Fruit fly (Drosophila melanogaster) whole organism, wandering third instar larva: ENCODE data around the gene Cpr76Ba.

ENCODE experiments used
- Abd-B ChIP-seq: fragments of >200 bp; optimal IDR thresholded peaks from 2 replicates; lab custom pipeline; 2017; ENCODE audit warnings: missing biosample characterization, missing genetic modification characterization
- CG32264 ChIP-seq: fragments of 200-800 bp; sonication (Bioruptor generic); optimal IDR thresholded peaks from 2 replicates; lab custom pipeline; 2016; ENCODE audit warnings: missing biosample characterization, missing genetic modification characterization
- CG9705 ChIP-seq: fragments of 200-800 bp; sonication (Bioruptor generic); optimal IDR thresholded peaks from 2 replicates; lab custom pipeline; 2018; ENCODE audit warnings: missing biosample characterization, mild to moderate bottlenecking, missing genetic modification characterization
- CrebA ChIP-seq: fragments of 200-800 bp; sonication (Bioruptor generic); optimal IDR thresholded peaks from 2 replicates; lab custom pipeline; 2016; ENCODE audit warnings: missing biosample characterization, mild to moderate bottlenecking, missing genetic modification characterization, borderline replicate concordance
- Dfd ChIP-seq: fragments of >200 bp; optimal IDR thresholded peaks from 2 replicates; lab custom pipeline; 2017; ENCODE audit warnings: missing biosample characterization, missing genetic modification characterization
- Dif ChIP-seq: fragments of 200-275, 200-300 bp; sonication (Bioruptor generic); optimal IDR thresholded peaks from 2 replicates; lab custom pipeline; 2018; ENCODE audit warnings: missing biosample characterization, missing genetic modification characterization; ENCODE audit not compliant: partially characterized antibody
- GATAd ChIP-seq: sonication (Bioruptor generic); optimal IDR thresholded peaks from 2 replicates; lab custom pipeline; 2016; ENCODE audit warnings: missing biosample characterization, missing genetic modification characterization
- HLH106 ChIP-seq: fragments of 200-800 bp; optimal IDR thresholded peaks from 3 replicates; lab custom pipeline; 2019; ENCODE audit warnings: missing biosample characterization, mild to moderate bottlenecking, missing genetic modification characterization, moderate library complexity
- Hnf4 ChIP-seq: fragments of 200-800 bp; sonication (Bioruptor generic); optimal IDR thresholded peaks from 2 replicates; lab custom pipeline; 2016; ENCODE audit warnings: missing biosample characterization, mild to moderate bottlenecking, missing genetic modification characterization
- Hr83 ChIP-seq: fragments of 200-300 bp; sonication (Bioruptor generic); optimal IDR thresholded peaks from 2 replicates; lab custom pipeline; 2016; ENCODE audit warnings: missing biosample characterization, mild to moderate bottlenecking, missing genetic modification characterization, moderate library complexity; ENCODE audit not compliant: poor library complexity, severe bottlenecking
- Jra ChIP-seq: sonication (Bioruptor generic); optimal IDR thresholded peaks from 2 replicates; lab custom pipeline; 2016; ENCODE audit warnings: missing biosample characterization, missing genetic modification characterization
- Mio ChIP-seq: sonication (Bioruptor generic); optimal IDR thresholded peaks from 2 replicates; lab custom pipeline; 2016; ENCODE audit warnings: missing biosample characterization, missing genetic modification characterization
- Myc ChIP-seq: fragments of >200 bp; optimal IDR thresholded peaks from 2 replicates; lab custom pipeline; 2017
- N ChIP-seq: fragments of >200 bp; optimal IDR thresholded peaks from 2 replicates; lab custom pipeline; 2018; ENCODE audit warnings: missing biosample characterization, missing external identifiers, missing genetic modification characterization
- Rel ChIP-seq, 2 experiments: fragments of 200-800 bp; sonication (Bioruptor generic) in 1 of 2; optimal IDR thresholded peaks; 2 replicates in 1 of 2; 3 replicates in 1 of 2; lab custom pipeline; 2016 to 2019; ENCODE audit warnings: mild to moderate bottlenecking in 2 of 2, missing biosample characterization in 2 of 2, missing genetic modification characterization in 2 of 2, moderate library complexity in 1 of 2
- Sp1 ChIP-seq: fragments of 200-800 bp; sonication (Bioruptor generic); optimal IDR thresholded peaks from 3 replicates; lab custom pipeline; 2019; ENCODE audit warnings: missing biosample characterization, mild to moderate bottlenecking, missing genetic modification characterization, moderate library complexity
- Vsx2 ChIP-seq: fragments of 200-300, 225-300 bp; sonication (Bioruptor generic); optimal IDR thresholded peaks from 2 replicates; lab custom pipeline; 2018; ENCODE audit warnings: missing biosample characterization, missing genetic modification characterization; ENCODE audit not compliant: partially characterized antibody
- br ChIP-seq: fragments of 200-800 bp; sonication (Bioruptor generic); optimal IDR thresholded peaks from 2 replicates; lab custom pipeline; 2016; ENCODE audit warnings: missing biosample characterization, missing genetic modification characterization
- brk ChIP-seq: fragments of 200-800 bp; sonication (Bioruptor generic); optimal IDR thresholded peaks from 2 replicates; lab custom pipeline; 2016; ENCODE audit warnings: missing biosample characterization, mild to moderate bottlenecking, missing genetic modification characterization
- dl ChIP-seq, 2 experiments: fragments of 175-275, 200-275 bp in 1 of 2; fragments of 200-275 bp in 1 of 2; sonication (Bioruptor generic); optimal IDR thresholded peaks; lab custom pipeline; 2018; ENCODE audit warnings: mild to moderate bottlenecking in 2 of 2, missing biosample characterization in 2 of 2, missing genetic modification characterization in 2 of 2, moderate library complexity in 2 of 2; ENCODE audit not compliant: partially characterized antibody in 2 of 2, insufficient read depth in 1 of 2
- dmrt93B ChIP-seq: fragments of 200-800 bp; sonication (Bioruptor generic); optimal IDR thresholded peaks from 2 replicates; lab custom pipeline; 2018; ENCODE audit warnings: missing biosample characterization, mild to moderate bottlenecking, missing genetic modification characterization
- dsf ChIP-seq: sonication (Bioruptor generic); optimal IDR thresholded peaks from 2 replicates; lab custom pipeline; 2016; ENCODE audit warnings: missing biosample characterization, missing genetic modification characterization, borderline replicate concordance
- ey ChIP-seq: fragments of 200-800 bp; sonication (Bioruptor generic); optimal IDR thresholded peaks from 2 replicates; lab custom pipeline; 2016; ENCODE audit warnings: missing biosample characterization, missing genetic modification characterization
- foxo ChIP-seq, 2 experiments: fragments of 200-800 bp; sonication (Bioruptor generic); optimal IDR thresholded peaks; 2 replicates in 1 of 2; 3 replicates in 1 of 2; lab custom pipeline; 2016 to 2017; ENCODE audit warnings: missing biosample characterization in 2 of 2, missing genetic modification characterization in 2 of 2
- fru ChIP-seq: fragments of 200-800 bp; sonication (Bioruptor generic); optimal IDR thresholded peaks from 3 replicates; lab custom pipeline; 2016; ENCODE audit warnings: missing biosample characterization, mild to moderate bottlenecking, missing genetic modification characterization
- h ChIP-seq: fragments of 200-800 bp; sonication (Bioruptor generic); optimal IDR thresholded peaks from 3 replicates; lab custom pipeline; 2016; ENCODE audit warnings: missing biosample characterization, mild to moderate bottlenecking, missing genetic modification characterization
- jim ChIP-seq: fragments of 175-275, 200-325 bp; sonication (Bioruptor generic); optimal IDR thresholded peaks from 2 replicates; lab custom pipeline; 2016; ENCODE audit warnings: missing biosample characterization, mild to moderate bottlenecking, missing genetic modification characterization
- lola ChIP-seq: fragments of >200 bp; optimal IDR thresholded peaks from 2 replicates; lab custom pipeline; 2017; ENCODE audit warnings: missing biosample characterization, missing genetic modification characterization
- pan ChIP-seq: fragments of >200 bp; optimal IDR thresholded peaks from 2 replicates; lab custom pipeline; 2017
- psq ChIP-seq: fragments of 200-800 bp; sonication (Bioruptor generic); optimal IDR thresholded peaks from 3 replicates; lab custom pipeline; 2017; ENCODE audit warnings: missing biosample characterization, mild to moderate bottlenecking, missing genetic modification characterization, moderate library complexity
- sage ChIP-seq: fragments of 200-800 bp; sonication (Bioruptor generic); optimal IDR thresholded peaks from 2 replicates; lab custom pipeline; 2016; ENCODE audit warnings: missing biosample characterization, mild to moderate bottlenecking, missing genetic modification characterization
- sv ChIP-seq: fragments of 200-800 bp; sonication (Bioruptor generic); optimal IDR thresholded peaks from 3 replicates; lab custom pipeline; 2016; ENCODE audit warnings: missing biosample characterization, missing genetic modification characterization
- tai ChIP-seq: sonication (Bioruptor generic); optimal IDR thresholded peaks from 2 replicates; lab custom pipeline; 2016; ENCODE audit warnings: missing biosample characterization, missing genetic modification characterization
- usp ChIP-seq: fragments of >200 bp; optimal IDR thresholded peaks from 2 replicates; lab custom pipeline; 2017; ENCODE audit warnings: missing biosample characterization, missing genetic modification characterization
- woc ChIP-seq: sonication (Bioruptor generic); optimal IDR thresholded peaks from 2 replicates; lab custom pipeline; 2016; ENCODE audit warnings: missing biosample characterization, mild to moderate bottlenecking, missing genetic modification characterization

Cpr76Ba gene

dm6 chr3L:19518232-19518631 lies at the start of gene Cpr76Ba:
Gene Cpr76Ba, minus strand, starts transcription at chr3L:19518332.
- no peak for TF ChIP-seq N (GFP tag; lab: Kevin White, UChicago)
- TF ChIP-seq CG9705 (GFP tag; lab: Kevin White, UChicago) = no peak
- no peak for TF ChIP-seq HLH106
- TF ChIP-seq Hr83 (GFP tag; lab: Kevin White, UChicago) = no peak
- TF ChIP-seq Dif = no peak
- no peak for TF ChIP-seq CG32264 (GFP tag; lab: Kevin White, UChicago)
- TF ChIP-seq pan (lab: Kevin White, UChicago) = no peak
- TF ChIP-seq, all 38 proteins: peak for 0

dm6 chr3L:19566127-19566526 lies 48.0 kb upstream of the Cpr76Ba start:
- TF ChIP-seq sage (GFP tag; lab: Kevin White, UChicago) (no peak), CG9705 (GFP tag; lab: Kevin White, UChicago) (no peak), Vsx2 (GFP tag; lab: Kevin White, UChicago) (no peak), Mio (GFP tag; lab: Kevin White, UChicago) (no peak), usp (GFP tag; lab: Kevin White, UChicago) (no peak), Jra (no peak), pan (lab: Kevin White, UChicago) (no peak), psq (no peak), N (GFP tag; lab: Kevin White, UChicago) (no peak), tai (GFP tag; lab: Kevin White, UChicago) (no peak), Dfd (no peak), brk (GFP tag; lab: Kevin White, UChicago) (no peak), h (no peak), sv (GFP tag; lab: Kevin White, UChicago) (no peak)
- TF ChIP-seq, all 38 proteins: peak for 0

- TF ChIP-seq brk (GFP tag; lab: Kevin White, UChicago) = no peak
- no peak for TF ChIP-seq Abd-B (GFP tag; lab: Kevin White, UChicago)
- no peak for TF ChIP-seq sv (GFP tag; lab: Kevin White, UChicago)
- TF ChIP-seq Vsx2 (GFP tag; lab: Kevin White, UChicago) = no peak
- TF ChIP-seq sage (GFP tag; lab: Kevin White, UChicago) = no peak
- no peak for TF ChIP-seq CG32264 (GFP tag; lab: Kevin White, UChicago)
- TF ChIP-seq dmrt93B (GFP tag; lab: Kevin White, UChicago) = no peak
- no peak for TF ChIP-seq jim (GFP tag; lab: Kevin White, UChicago)
- TF ChIP-seq woc (GFP tag; lab: Kevin White, UChicago) = no peak
- no peak for TF ChIP-seq N (GFP tag; lab: Kevin White, UChicago)
- no peak for TF ChIP-seq dl (GFP tag; optimal IDR thresholded peaks at IDR 0.05; lab: Kevin White, UChicago; ENCODE audit: insufficient read depth in 1 of 2, partially characterized antibody in 2 of 2)
- TF ChIP-seq HLH106 = no peak
- no peak for TF ChIP-seq Hnf4 (GFP tag; lab: Kevin White, UChicago)
- no peak for TF ChIP-seq psq
- no peak for TF ChIP-seq lola
- TF ChIP-seq Dfd = no peak
- no peak for TF ChIP-seq h
- TF ChIP-seq Rel (GFP tag; optimal IDR thresholded peaks at IDR 0.05; lab: Kevin White, UChicago) = no peak
- TF ChIP-seq Rel (tag; optimal IDR thresholded peaks at IDR 0.05; lab: Kevin White, UChicago) = no peak
Measured at dm6 chr3L:19564905-19565700, 47.0 kb upstream of the Cpr76Ba start.

dm6 chr3L:19563014-19563413 lies 44.9 kb upstream of the Cpr76Ba start:
- no peak for TF ChIP-seq fru

dm6 chr3L:19562146-19562700 lies 44.1 kb upstream of the Cpr76Ba start:
- TF ChIP-seq foxo (GFP tag; optimal IDR thresholded peaks at IDR 0.05; lab: Kevin White, UChicago) (no peak), Myc (no peak), Rel (GFP tag; optimal IDR thresholded peaks at IDR 0.05; lab: Kevin White, UChicago) (no peak), Rel (tag; optimal IDR thresholded peaks at IDR 0.05; lab: Kevin White, UChicago) (peak; percentile 2), usp (GFP tag; lab: Kevin White, UChicago) (no peak), dsf (no peak), Dif (peak; percentile 76), Abd-B (GFP tag; lab: Kevin White, UChicago) (no peak), fru (no peak), GATAd (GFP tag; lab: Kevin White, UChicago) (no peak), lola (no peak), br (GFP tag; lab: Kevin White, UChicago) (peak; percentile 20), ey (GFP tag; lab: Kevin White, UChicago) (no peak), pan (lab: Kevin White, UChicago) (no peak), Jra (no peak), Mio (GFP tag; lab: Kevin White, UChicago) (no peak), h (peak; percentile 10), sage (GFP tag; lab: Kevin White, UChicago) (no peak), dmrt93B (GFP tag; lab: Kevin White, UChicago) (no peak), woc (GFP tag; lab: Kevin White, UChicago) (no peak), CrebA (GFP tag; lab: Kevin White, UChicago) (no peak), CG9705 (GFP tag; lab: Kevin White, UChicago) (no peak), N (GFP tag; lab: Kevin White, UChicago) (no peak), Hnf4 (GFP tag; lab: Kevin White, UChicago) (no peak), CG32264 (GFP tag; lab: Kevin White, UChicago) (no peak), Sp1 (GFP tag; lab: Kevin White, UChicago) (no peak), tai (GFP tag; lab: Kevin White, UChicago) (no peak), brk (GFP tag; lab: Kevin White, UChicago) (no peak), sv (GFP tag; lab: Kevin White, UChicago) (no peak)
